Worm (Caenorhabditis elegans) whole organism, L1 larva: Measurements from ENCODE around the gene R52.4.
"Not testable (repeated sequence)": the region's sequence is repeated elsewhere in the genome, so short reads cannot be mapped to it uniquely, and the experiment has no call there.

ENCODE experiments used
- C34B4.2 ChIP-seq: sonication (generic microtip); optimal IDR thresholded peaks from 2 replicates; lab custom pipeline; 2017; ENCODE audit warnings: mild to moderate bottlenecking, missing genetic modification characterization, missing compliant biosample characterization
- F16B12.6 ChIP-seq: fragments of 150-350 bp; optimal IDR thresholded peaks from 2 replicates; lab custom pipeline; 2014; ENCODE audit warnings: missing biosample characterization, missing genetic modification characterization
- Y116A8C.19 ChIP-seq: sonication (generic microtip); optimal IDR thresholded peaks from 2 replicates; lab custom pipeline; 2016; ENCODE audit warnings: missing compliant biosample characterization, missing genetic modification characterization, borderline replicate concordance
- aly-2 ChIP-seq: fragments of 150-350 bp; optimal IDR thresholded peaks from 2 replicates; lab custom pipeline; 2014; ENCODE audit warnings: missing biosample characterization, missing genetic modification characterization
- ama-1 ChIP-seq: fragments of 150-350 bp; optimal IDR thresholded peaks from 2 replicates; lab custom pipeline; 2014
- blmp-1 ChIP-seq: fragments of 150-350 bp; optimal IDR thresholded peaks from 2 replicates; lab custom pipeline; 2014; ENCODE audit warnings: missing biosample characterization, missing genetic modification characterization
- ceh-8 ChIP-seq: fragments of 200-800 bp; sonication (Bioruptor generic); optimal IDR thresholded peaks from 2 replicates; lab custom pipeline; 2018; ENCODE audit warnings: mild to moderate bottlenecking, missing genetic modification characterization, moderate library complexity, missing compliant biosample characterization
- ceh-88 ChIP-seq: fragments of 200-800 bp; sonication (Bioruptor generic); IDR thresholded peaks from 2 replicates; pipeline ENCODE4 v1.3.6; 2022; ENCODE audit warnings: missing genetic modification characterization, missing compliant biosample characterization
- ceh-90 ChIP-seq: sonication (generic microtip); optimal IDR thresholded peaks from 2 replicates; lab custom pipeline; 2016; ENCODE audit warnings: missing genetic modification characterization, missing compliant biosample characterization
- dsc-1 ChIP-seq: sonication (generic microtip); optimal IDR thresholded peaks from 2 replicates; lab custom pipeline; 2016; ENCODE audit warnings: mild to moderate bottlenecking, missing genetic modification characterization, missing compliant biosample characterization
- efl-1 ChIP-seq, 4 experiments: fragments of 150-350 bp; optimal IDR thresholded peaks in 3 of 4; peaks in 1 of 4; 1 replicate in 1 of 4; 2 replicates in 3 of 4; lab custom pipeline; 2014; ENCODE audit warnings: missing biosample characterization in 2 of 4, missing genetic modification characterization in 2 of 4, missing genetic modification reagents in 2 of 4
- egl-27 ChIP-seq, 2 experiments: fragments of 150-350 bp in 1 of 2; sonication (generic microtip); optimal IDR thresholded peaks; 3 replicates each; lab custom pipeline; 2017 to 2018; ENCODE audit warnings: missing biosample characterization in 2 of 2, missing genetic modification characterization in 2 of 2, missing genetic modification reagents in 2 of 2
- elt-2 ChIP-seq: sonication (generic microtip); optimal IDR thresholded peaks from 2 replicates; lab custom pipeline; 2016; ENCODE audit warnings: missing genetic modification characterization, mild to moderate bottlenecking, inconsistent platforms, missing compliant biosample characterization, missing genetic modification reagents
- fkh-4 ChIP-seq: sonication (generic microtip); optimal IDR thresholded peaks from 2 replicates; lab custom pipeline; 2016; ENCODE audit warnings: missing compliant biosample characterization, missing genetic modification characterization, borderline replicate concordance
- fkh-8 ChIP-seq: sonication (generic microtip); optimal IDR thresholded peaks from 2 replicates; lab custom pipeline; 2016; ENCODE audit warnings: mild to moderate bottlenecking, missing genetic modification characterization, missing compliant biosample characterization
- grh-1 ChIP-seq: fragments of 200-800 bp; sonication (Bioruptor generic); IDR thresholded peaks from 2 replicates; pipeline ENCODE4 v1.3.6; 2022; ENCODE audit warnings: missing genetic modification reagents, missing genetic modification characterization, missing compliant biosample characterization
- irx-1 ChIP-seq: sonication (generic microtip); optimal IDR thresholded peaks from 2 replicates; lab custom pipeline; 2016; ENCODE audit warnings: missing genetic modification characterization, missing compliant biosample characterization
- isw-1 ChIP-seq: fragments of 200-800 bp; sonication (Bioruptor generic); IDR thresholded peaks from 2 replicates; pipeline ENCODE4 v1.3.6; 2022; ENCODE audit warnings: missing genetic modification characterization, missing compliant biosample characterization
- jun-1 ChIP-seq: fragments of 150-350 bp; optimal IDR thresholded peaks from 2 replicates; lab custom pipeline; 2014; ENCODE audit warnings: missing biosample characterization, missing genetic modification reagents, missing genetic modification characterization
- lin-13 ChIP-seq: fragments of 150-350 bp; optimal IDR thresholded peaks from 2 replicates; lab custom pipeline; 2014; ENCODE audit warnings: missing biosample characterization, missing genetic modification reagents, missing genetic modification characterization
- lin-39 ChIP-seq: fragments of 150-350 bp; optimal IDR thresholded peaks from 2 replicates; lab custom pipeline; 2014; ENCODE audit warnings: missing biosample characterization, missing genetic modification reagents, missing genetic modification characterization
- mab-9 ChIP-seq: fragments of 200-800 bp; sonication (Bioruptor generic); IDR thresholded peaks from 2 replicates; pipeline ENCODE4 v1.3.6; 2022; ENCODE audit warnings: missing genetic modification reagents, missing genetic modification characterization, missing compliant biosample characterization
- mep-1 ChIP-seq: fragments of 150-350 bp; optimal IDR thresholded peaks from 2 replicates; lab custom pipeline; 2014; ENCODE audit warnings: missing biosample characterization, missing genetic modification characterization
- nhr-11 ChIP-seq: fragments of 150-350 bp; optimal IDR thresholded peaks from 2 replicates; lab custom pipeline; 2014; ENCODE audit warnings: missing biosample characterization, missing genetic modification characterization
- nhr-77 ChIP-seq: fragments of 150-350 bp; optimal IDR thresholded peaks from 2 replicates; lab custom pipeline; 2014; ENCODE audit warnings: missing biosample characterization, missing genetic modification characterization
- nhr-85 ChIP-seq: sonication (generic microtip); peaks from one replicate; lab custom pipeline; 2016; ENCODE audit warnings: missing genetic modification characterization, inconsistent platforms, missing compliant biosample characterization
- pag-3 ChIP-seq: sonication (generic microtip); optimal IDR thresholded peaks from 2 replicates; lab custom pipeline; 2017; ENCODE audit warnings: missing genetic modification characterization, mild to moderate bottlenecking, missing compliant biosample characterization, antibody characterized with exemption, borderline replicate concordance; ENCODE audit not compliant: insufficient read depth
- pax-3 ChIP-seq: fragments of 200-800 bp; sonication (Bioruptor generic); optimal IDR thresholded peaks from 2 replicates; lab custom pipeline; 2018; ENCODE audit warnings: mild to moderate bottlenecking, missing genetic modification characterization, moderate library complexity, missing compliant biosample characterization
- rnt-1 ChIP-seq: sonication (generic microtip); optimal IDR thresholded peaks from 2 replicates; lab custom pipeline; 2016; ENCODE audit warnings: mild to moderate bottlenecking, missing genetic modification characterization, moderate library complexity, missing compliant biosample characterization
- skn-1 ChIP-seq: fragments of 150-350 bp; optimal IDR thresholded peaks from 2 replicates; lab custom pipeline; 2014; ENCODE audit warnings: missing biosample characterization, missing genetic modification characterization
- tbx-2 ChIP-seq: sonication (generic microtip); optimal IDR thresholded peaks from 2 replicates; lab custom pipeline; 2016; ENCODE audit warnings: missing genetic modification characterization, missing compliant biosample characterization
- tlp-1 ChIP-seq: fragments of 150-350 bp; optimal IDR thresholded peaks from 2 replicates; lab custom pipeline; 2014; ENCODE audit warnings: missing biosample characterization, missing genetic modification characterization
- unc-130 ChIP-seq: fragments of 150-350 bp; optimal IDR thresholded peaks from 2 replicates; lab custom pipeline; 2017; ENCODE audit warnings: missing biosample characterization, missing genetic modification characterization, inconsistent platforms
- vab-15 ChIP-seq: sonication (generic microtip); optimal IDR thresholded peaks from 2 replicates; lab custom pipeline; 2017; ENCODE audit warnings: missing genotype, mild to moderate bottlenecking, missing genetic modification characterization, missing compliant biosample characterization
- xbp-1 ChIP-seq: sonication (generic microtip); optimal IDR thresholded peaks from 2 replicates; lab custom pipeline; 2016; ENCODE audit warnings: missing genetic modification characterization, missing compliant biosample characterization
- zip-4 ChIP-seq: fragments of 200-800 bp; sonication (Bioruptor generic); optimal IDR thresholded peaks from 2 replicates; lab custom pipeline; 2018; ENCODE audit warnings: mild to moderate bottlenecking, missing genetic modification characterization, moderate library complexity, missing compliant biosample characterization
- ztf-11 ChIP-seq, 2 experiments: sonication (generic microtip); optimal IDR thresholded peaks; 2 replicates each; lab custom pipeline; 2016 to 2017; ENCODE audit warnings: missing genetic modification characterization in 2 of 2, missing biosample characterization in 1 of 2, missing compliant biosample characterization in 1 of 2

R52.4 gene

ce11 chrII:2108295-2108694, at the start of gene R52.4:
Gene R52.4, minus strand, starts transcription at chrII:2108395.
- TF ChIP-seq unc-130 (tag; lab: Kevin White, UChicago) (no peak), xbp-1 (no peak), blmp-1 (tag; lab: Kevin White, UChicago) (no peak), lin-39 (tag; lab: Kevin White, UChicago) (no peak), ama-1 (lab: Kevin White, UChicago) (no peak), Y116A8C.19 (tag; lab: Kevin White, UChicago) (no peak), ceh-88 (GFP tag; lab: Robert Waterston, UW) (no peak), tbx-2 (tag; lab: Kevin White, UChicago) (no peak), isw-1 (GFP tag; lab: Robert Waterston, UW) (no peak), nhr-11 (no peak), ceh-90 (no peak), dsc-1 (tag; lab: Kevin White, UChicago) (no peak)

- not testable (repeated sequence) for TF ChIP-seq mab-9 (GFP tag; lab: Robert Waterston, UW); zip-4 (GFP tag; lab: Kevin White, UChicago); lin-39 (tag; lab: Kevin White, UChicago)
Observed at ce11 chrII:2153708-2154107, 45.5 kb upstream of the R52.4 start, which contains the start of gene math-18. Gene math-18, plus strand, starts transcription at chrII:2154008.

ce11 chrII:2152455-2152854, 44.3 kb upstream of the R52.4 start:
- no peak for TF ChIP-seq jun-1 (tag; lab: Kevin White, UChicago)
- TF ChIP-seq lin-13, result no peak
- TF ChIP-seq elt-2 (tag; lab: Kevin White, UChicago), result peak; percentile 38
- no peak for TF ChIP-seq pag-3
- TF ChIP-seq mep-1 (tag; lab: Kevin White, UChicago), result no peak
- no peak for TF ChIP-seq tlp-1 (tag; lab: Kevin White, UChicago)
- TF ChIP-seq fkh-4 (tag; lab: Kevin White, UChicago), result no peak
- TF ChIP-seq efl-1 (optimal IDR thresholded peaks at IDR 0.05; lab: Kevin White, UChicago), result no peak
- peak in 1 of 2 experiments; percentile 70 for TF ChIP-seq efl-1 (GFP tag; optimal IDR thresholded peaks at IDR 0.05 in 1 of 2; lab: Kevin White, UChicago)
- TF ChIP-seq C34B4.2 (tag; lab: Kevin White, UChicago), result no peak

ce11 chrII:2150485-2150985, 42.3 kb upstream of the R52.4 start, which contains the start of the genes C40A11.7 and C40A11.8:
Gene C40A11.7, minus strand, starts transcription at chrII:2150585.
Gene C40A11.8, minus strand, starts transcription at chrII:2150935.
- no peak for TF ChIP-seq elt-2 (tag; lab: Kevin White, UChicago)
- no peak for TF ChIP-seq F16B12.6 (tag; lab: Kevin White, UChicago)
- TF ChIP-seq ceh-8 (GFP tag; lab: Kevin White, UChicago), result no peak
- TF ChIP-seq grh-1 (GFP tag; lab: Robert Waterston, UW), result no peak
- no peak for TF ChIP-seq nhr-85 (tag; lab: Kevin White, UChicago)
- no peak for TF ChIP-seq fkh-8 (tag; lab: Kevin White, UChicago)
- TF ChIP-seq vab-15 (tag; lab: Kevin White, UChicago), result no peak
- no peak for TF ChIP-seq rnt-1 (tag; lab: Kevin White, UChicago)
- no peak for TF ChIP-seq ztf-11 (tag; optimal IDR thresholded peaks at IDR 0.05; lab: Kevin White, UChicago)
- TF ChIP-seq aly-2 (tag; lab: Kevin White, UChicago), result no peak
- no peak for TF ChIP-seq ceh-88 (GFP tag; lab: Robert Waterston, UW)
- TF ChIP-seq egl-27 (tag; optimal IDR thresholded peaks at IDR 0.05; lab: Kevin White, UChicago), result no peak
- TF ChIP-seq nhr-77, result no peak
- TF ChIP-seq zip-4 (GFP tag; lab: Kevin White, UChicago), result no peak
- TF ChIP-seq irx-1 (tag; lab: Kevin White, UChicago), result no peak
- no peak for TF ChIP-seq unc-130 (tag; lab: Kevin White, UChicago)
- TF ChIP-seq pax-3 (tag; lab: Kevin White, UChicago), result no peak
- TF ChIP-seq skn-1 (tag; lab: Kevin White, UChicago), result no peak
- no peak for TF ChIP-seq C34B4.2 (tag; lab: Kevin White, UChicago)
